Fruit fly (Drosophila melanogaster) whole organism, embryonic: ENCODE measurements around the gene MBD-like.
A peak's percentile ranks its signal among the peaks of the same experiment; 100 is the strongest.

Source experiments
- ATbp ChIP-seq: fragments of 200-800 bp; sonication (Bioruptor generic); optimal IDR thresholded peaks from 2 replicates; lab custom pipeline; 2017; ENCODE audit warnings: missing biosample characterization, mild to moderate bottlenecking, missing genetic modification characterization, missing genetic modification reagents
- Awh ChIP-seq: fragments of 200-800 bp; sonication (Bioruptor generic); IDR thresholded peaks from 2 replicates; pipeline ENCODE4, ENCODE4 v1.3.6; 2022; ENCODE audit warnings: missing biosample characterization, missing genetic modification characterization
- Bdp1 ChIP-seq: fragments of 200-800 bp; sonication (Bioruptor generic); optimal IDR thresholded peaks from 3 replicates; lab custom pipeline; 2016; ENCODE audit warnings: missing biosample characterization, missing genetic modification characterization
- Bteb2 ChIP-seq: fragments of 200-800 bp; sonication (Bioruptor generic); optimal IDR thresholded peaks from 2 replicates; lab custom pipeline; 2016; ENCODE audit warnings: missing biosample characterization, missing genetic modification characterization
- CG10274 ChIP-seq: fragments of 200-800 bp; sonication (Bioruptor generic); optimal IDR thresholded peaks from 3 replicates; lab custom pipeline; 2017; ENCODE audit warnings: missing biosample characterization, mild to moderate bottlenecking, missing genetic modification characterization
- CG10654 ChIP-seq: fragments of 200-800 bp; sonication (Bioruptor generic); optimal IDR thresholded peaks from 2 replicates; lab custom pipeline; 2016; ENCODE audit warnings: missing biosample characterization, missing genetic modification characterization
- CG11398 ChIP-seq: fragments of 200-800 bp; sonication (Bioruptor generic); optimal IDR thresholded peaks from 2 replicates; lab custom pipeline; 2016; ENCODE audit warnings: missing biosample characterization, missing genetic modification characterization
- CG11723 ChIP-seq: fragments of 200-800 bp; sonication (Bioruptor generic); optimal IDR thresholded peaks from 2 replicates; lab custom pipeline; 2017; ENCODE audit warnings: missing biosample characterization, mild to moderate bottlenecking, missing genetic modification characterization
- CG12942 ChIP-seq: fragments of 200-800 bp; sonication (Bioruptor generic); optimal IDR thresholded peaks from 3 replicates; lab custom pipeline; 2016; ENCODE audit warnings: missing biosample characterization, missing genetic modification characterization
- CG13123 ChIP-seq: fragments of 200-800 bp; sonication (Bioruptor generic); optimal IDR thresholded peaks from 2 replicates; lab custom pipeline; 2016; ENCODE audit warnings: missing biosample characterization, missing genetic modification characterization
- CG14667 ChIP-seq: fragments of 200-800 bp; sonication (Bioruptor generic); IDR thresholded peaks from 2 replicates; pipeline ENCODE4 v1.3.6; 2022; ENCODE audit warnings: missing biosample characterization, missing genetic modification characterization
- CG14860 ChIP-seq: fragments of 200-800 bp; sonication (Bioruptor generic); IDR thresholded peaks from 3 replicates; pipeline ENCODE4 v1.3.6; 2022; ENCODE audit warnings: missing biosample characterization, missing genetic modification characterization; ENCODE audit not compliant: partially characterized antibody
- CG15601 ChIP-seq: fragments of 200-800 bp; sonication (Bioruptor generic); optimal IDR thresholded peaks from 3 replicates; lab custom pipeline; 2019; ENCODE audit warnings: missing biosample characterization, mild to moderate bottlenecking, missing genetic modification characterization, moderate library complexity
- CG17361 ChIP-seq: fragments of 200-800 bp; sonication (Bioruptor generic); IDR thresholded peaks from 3 replicates; pipeline ENCODE4 v1.3.6; 2022; ENCODE audit warnings: missing biosample characterization, missing genetic modification characterization
- CG17612 ChIP-seq: fragments of 200-800 bp; sonication (Bioruptor generic); IDR thresholded peaks from 2 replicates; pipeline ENCODE4 v1.3.6; 2022; ENCODE audit warnings: missing biosample characterization, missing genetic modification characterization
- CG30431 ChIP-seq: fragments of 200-800 bp; sonication (Bioruptor generic); optimal IDR thresholded peaks from 2 replicates; lab custom pipeline; 2017; ENCODE audit warnings: missing biosample characterization, missing genetic modification characterization
- CG31441 ChIP-seq: fragments of 200-800 bp; sonication (Bioruptor generic); IDR thresholded peaks from 2 replicates; pipeline ENCODE4 v1.3.6; 2022; ENCODE audit warnings: missing biosample characterization, missing genetic modification characterization
- CG6254 ChIP-seq: fragments of 200-800 bp; sonication (Bioruptor generic); optimal IDR thresholded peaks from 3 replicates; lab custom pipeline; 2017; ENCODE audit warnings: mild to moderate bottlenecking, missing biosample characterization, missing genetic modification reagents, missing genetic modification characterization
- CG7357 ChIP-seq: fragments of 200-800 bp; sonication (Bioruptor generic); IDR thresholded peaks from 3 replicates; pipeline ENCODE4 v1.3.6; 2022; ENCODE audit warnings: missing biosample characterization, missing genetic modification characterization
- CG7963 ChIP-seq: fragments of 200-800 bp; sonication (Bioruptor generic); IDR thresholded peaks from 3 replicates; pipeline ENCODE4 v1.3.6; 2022; ENCODE audit warnings: missing biosample characterization, missing genetic modification characterization; ENCODE audit not compliant: partially characterized antibody
- CG8388 ChIP-seq: fragments of 200-800 bp; sonication (Bioruptor generic); optimal IDR thresholded peaks from 2 replicates; lab custom pipeline; 2019; ENCODE audit warnings: missing biosample characterization, mild to moderate bottlenecking, missing genetic modification characterization, moderate library complexity
- CG8765 ChIP-seq: fragments of 200-800 bp; sonication (Bioruptor generic); IDR thresholded peaks from 2 replicates; pipeline ENCODE4 v1.3.6; 2022; ENCODE audit warnings: missing biosample characterization, missing genetic modification characterization
- CG9437 ChIP-seq: fragments of 200-800 bp; sonication (Bioruptor generic); optimal IDR thresholded peaks from 2 replicates; lab custom pipeline; 2018; ENCODE audit warnings: missing biosample characterization, mild to moderate bottlenecking, missing genetic modification characterization
- Elba2 ChIP-seq: fragments of 200-800 bp; sonication (Bioruptor generic); optimal IDR thresholded peaks from 3 replicates; lab custom pipeline; 2016; ENCODE audit warnings: missing biosample characterization, missing genetic modification characterization
- Hmr ChIP-seq: fragments of 200-800 bp; sonication (Bioruptor generic); optimal IDR thresholded peaks from 3 replicates; lab custom pipeline; 2017; ENCODE audit warnings: mild to moderate bottlenecking, missing biosample characterization, missing genetic modification reagents, missing genetic modification characterization
- Hr78 ChIP-seq, 2 experiments: fragments of 200-800 bp in 1 of 2; fragments of >200 bp in 1 of 2; sonication (Bioruptor generic) in 1 of 2; optimal IDR thresholded peaks; 2 replicates each; lab custom pipeline; 2017 to 2019; ENCODE audit warnings: missing biosample characterization in 2 of 2, missing genetic modification characterization in 2 of 2, mild to moderate bottlenecking in 1 of 2, moderate library complexity in 1 of 2
- Jarid2 ChIP-seq: fragments of 200-800 bp; sonication (Bioruptor generic); optimal IDR thresholded peaks from 3 replicates; lab custom pipeline; 2017; ENCODE audit warnings: mild to moderate bottlenecking, missing biosample characterization, missing genetic modification reagents, missing genetic modification characterization
- Med ChIP-seq: fragments of 200-800 bp; sonication (Bioruptor generic); peaks from one replicate; lab custom pipeline; 2016; ENCODE audit warnings: missing biosample characterization, missing genetic modification characterization, mild to moderate bottlenecking, inconsistent platforms, moderate library complexity
- Mes4 ChIP-seq: fragments of 200-800 bp; sonication (Bioruptor generic); optimal IDR thresholded peaks from 2 replicates; lab custom pipeline; 2016; ENCODE audit warnings: missing biosample characterization, missing genetic modification characterization
- Rfx ChIP-seq: fragments of 200-800 bp; sonication (Bioruptor generic); IDR thresholded peaks from 2 replicates; pipeline ENCODE4 v1.3.6; 2022; ENCODE audit warnings: missing biosample characterization, missing genetic modification characterization
- Side ChIP-seq: fragments of 200-800 bp; sonication (Bioruptor generic); optimal IDR thresholded peaks from 2 replicates; lab custom pipeline; 2016; ENCODE audit warnings: missing biosample characterization, missing genetic modification characterization
- Sox102F ChIP-seq: fragments of 200-800 bp; sonication (Bioruptor generic); optimal IDR thresholded peaks from 2 replicates; lab custom pipeline; 2018; ENCODE audit warnings: missing biosample characterization, mild to moderate bottlenecking, missing genetic modification characterization, moderate library complexity
- Ssrp ChIP-seq: fragments of 200-800 bp; sonication (Bioruptor generic); optimal IDR thresholded peaks from 2 replicates; lab custom pipeline; 2018; ENCODE audit warnings: missing biosample characterization, mild to moderate bottlenecking, missing genetic modification characterization, moderate library complexity
- Trl ChIP-seq, 3 experiments: fragments of >200 bp in 2 of 3; fragments of 200-800 bp in 1 of 3; sonication (Bioruptor generic) in 1 of 3; optimal IDR thresholded peaks; 2 replicates in 1 of 3; 3 replicates in 2 of 3; lab custom pipeline; 2016 to 2017; ENCODE audit warnings: missing biosample characterization in 1 of 3, missing genetic modification characterization in 1 of 3
- Xbp1 ChIP-seq: fragments of 200-800 bp; sonication (Bioruptor generic); optimal IDR thresholded peaks from 3 replicates; lab custom pipeline; 2016; ENCODE audit warnings: missing biosample characterization, mild to moderate bottlenecking, missing genetic modification characterization
- ap ChIP-seq: fragments of 200-800 bp; sonication (Bioruptor generic); IDR thresholded peaks from 2 replicates; pipeline ENCODE4 v1.3.6; 2022; ENCODE audit warnings: missing biosample characterization, missing genetic modification characterization
- dysf ChIP-seq: fragments of 200-800 bp; sonication (Bioruptor generic); IDR thresholded peaks from 3 replicates; pipeline ENCODE4 v1.3.6; 2022; ENCODE audit warnings: missing biosample characterization, missing genetic modification characterization
- emc ChIP-seq: fragments of 200-800 bp; sonication (Bioruptor generic); optimal IDR thresholded peaks from 2 replicates; lab custom pipeline; 2016; ENCODE audit warnings: missing biosample characterization, missing genetic modification characterization
- eyg ChIP-seq: fragments of 200-800 bp; sonication (Bioruptor generic); optimal IDR thresholded peaks from 3 replicates; lab custom pipeline; 2016; ENCODE audit warnings: missing biosample characterization, missing genetic modification characterization
- fd96Cb ChIP-seq: fragments of 200-800 bp; sonication (Bioruptor generic); optimal IDR thresholded peaks from 2 replicates; lab custom pipeline; 2018; ENCODE audit warnings: missing biosample characterization, mild to moderate bottlenecking, missing genetic modification characterization, moderate library complexity
- gcm2 ChIP-seq: fragments of 200-800 bp; sonication (Bioruptor generic); optimal IDR thresholded peaks from 2 replicates; lab custom pipeline; 2016; ENCODE audit warnings: missing biosample characterization, missing genetic modification characterization
- grn ChIP-seq: fragments of 200-800 bp; sonication (Bioruptor generic); optimal IDR thresholded peaks from 3 replicates; lab custom pipeline; 2017; ENCODE audit warnings: missing biosample characterization, missing genetic modification characterization
- jing ChIP-seq: fragments of 200-800 bp; sonication (Bioruptor generic); optimal IDR thresholded peaks from 2 replicates; lab custom pipeline; 2018; ENCODE audit warnings: missing biosample characterization, mild to moderate bottlenecking, missing genetic modification characterization
- mirr ChIP-seq: fragments of 200-800 bp; sonication (Bioruptor generic); optimal IDR thresholded peaks from 3 replicates; lab custom pipeline; 2018; ENCODE audit warnings: missing biosample characterization, mild to moderate bottlenecking, missing genetic modification characterization
- onecut ChIP-seq: fragments of 200-800 bp; sonication (Bioruptor generic); IDR thresholded peaks from 2 replicates; pipeline ENCODE4 v1.3.6; 2022; ENCODE audit warnings: missing biosample characterization, missing genetic modification characterization
- psq ChIP-seq: fragments of 200-800 bp; sonication (Bioruptor generic); optimal IDR thresholded peaks from 2 replicates; lab custom pipeline; 2017; ENCODE audit warnings: missing biosample characterization, missing genetic modification characterization
- slbo ChIP-seq: fragments of 200-800 bp; sonication (Bioruptor generic); IDR thresholded peaks from 2 replicates; pipeline ENCODE4 v1.3.6; 2022; ENCODE audit warnings: missing biosample characterization, missing genetic modification characterization
- trh ChIP-seq: fragments of 200-800 bp; sonication (Bioruptor generic); optimal IDR thresholded peaks from 2 replicates; lab custom pipeline; 2016; ENCODE audit warnings: missing biosample characterization, missing genetic modification characterization
- zfh1 ChIP-seq: fragments of 200-800 bp; sonication (Bioruptor generic); IDR thresholded peaks from 3 replicates; pipeline ENCODE4 v1.3.6; 2022; ENCODE audit warnings: missing biosample characterization, missing genetic modification characterization

Gene MBD-like

dm6 chr3R:9563240-9563992 is 3.9 kb downstream of the MBD-like start, which contains the start of the genes CG9393 and Vps45 (continued):
- TF ChIP-seq Hmr (GFP tag; lab: Kevin White, UChicago), result no peak
- peak; percentile 84 for TF ChIP-seq grn (GFP tag; lab: Kevin White, UChicago)
- peak; percentile 49; the same call in 1 of the 2 replicates for TF ChIP-seq CG8765 (GFP tag; lab: Robert Waterston, UW)
- no peak for TF ChIP-seq CG10274
- TF ChIP-seq CG31441 (GFP tag; lab: Robert Waterston, UW), result no peak
- TF ChIP-seq CG30431 (GFP tag; lab: Kevin White, UChicago), result no peak
- TF ChIP-seq Ssrp, result peak; percentile 47
- TF ChIP-seq onecut (GFP tag; lab: Robert Waterston, UW), result 0 out of 2 replicates have a peak, but pooled peaks have one; percentile 18
- TF ChIP-seq Bdp1, result peak; percentile 48
- peak; percentile 76 for TF ChIP-seq slbo
- TF ChIP-seq Jarid2 (GFP tag; lab: Kevin White, UChicago), result no peak
- TF ChIP-seq CG12942 (GFP tag; lab: Kevin White, UChicago), result peak; percentile 61
- peak; percentile 90 for TF ChIP-seq Med (GFP tag; lab: Kevin White, UChicago)
- peak; percentile 29 for TF ChIP-seq mirr
- peak; percentile 59 for TF ChIP-seq CG10654 (GFP tag; lab: Kevin White, UChicago)
- no peak; the same call in 1 of the 2 replicates for TF ChIP-seq CG14667 (GFP tag; lab: Robert Waterston, UW)
- no peak for TF ChIP-seq Hr78 (GFP tag; optimal IDR thresholded peaks at IDR 0.05; lab: Kevin White, UChicago)
- peak; percentile 26 for TF ChIP-seq psq (GFP tag; lab: Kevin White, UChicago)
- TF ChIP-seq dysf (GFP tag; lab: Robert Waterston, UW), result 0 out of 3 replicates have a peak, but pooled peaks have one; percentile 16
- peak; percentile 13 for TF ChIP-seq Elba2 (GFP tag; lab: Kevin White, UChicago)
- TF ChIP-seq CG13123, result peak; percentile 52
- TF ChIP-seq CG17361 (GFP tag; lab: Robert Waterston, UW), result peak; percentile 79
- no peak for TF ChIP-seq CG11723 (GFP tag; lab: Kevin White, UChicago)
- TF ChIP-seq CG15601 (tag; lab: Kevin White, UChicago), result peak; percentile 64
- TF ChIP-seq Awh, result peak; percentile 6; the same call in 1 of the 2 replicates
- TF ChIP-seq eyg (GFP tag; lab: Kevin White, UChicago), result no peak
- TF ChIP-seq CG11398 (GFP tag; lab: Kevin White, UChicago), result peak; percentile 33
- TF ChIP-seq CG9437 (GFP tag; lab: Kevin White, UChicago), result peak; percentile 42
- peak; percentile 48 for TF ChIP-seq Bteb2 (GFP tag; lab: Kevin White, UChicago)
- no peak for TF ChIP-seq Sox102F
- TF ChIP-seq Side (GFP tag; lab: Kevin White, UChicago), result peak; percentile 23
- peak; percentile 87 for TF ChIP-seq CG7963
- TF ChIP-seq CG17612, result no peak
- no peak for TF ChIP-seq CG6254
- TF ChIP-seq zfh1 (GFP tag; lab: Robert Waterston, UW), result no peak
- TF ChIP-seq fd96Cb, result no peak
- peak; percentile 2 for TF ChIP-seq Mes4 (GFP tag; lab: Kevin White, UChicago)
- TF ChIP-seq emc, result peak; percentile 37
- TF ChIP-seq CG14860 (GFP tag; lab: Robert Waterston, UW), result peak; percentile 91
- no peak for TF ChIP-seq ATbp (GFP tag; lab: Kevin White, UChicago)
- TF ChIP-seq trh, result peak; percentile 16
- peak; percentile 64 for TF ChIP-seq Rfx
- no peak for TF ChIP-seq gcm2
- TF ChIP-seq CG8388, result no peak
- TF ChIP-seq jing (GFP tag; lab: Kevin White, UChicago), result no peak
- TF ChIP-seq ap, result no peak
- TF ChIP-seq Xbp1 (GFP tag; lab: Kevin White, UChicago), result peak; percentile 71
- TF ChIP-seq Trl (optimal IDR thresholded peaks at IDR 0.05; lab: Kevin White, UChicago), result no peak
- TF ChIP-seq Trl (GFP tag; optimal IDR thresholded peaks at IDR 0.05; lab: Kevin White, UChicago), result peak; percentile 64
- no peak for TF ChIP-seq CG7357 (GFP tag; lab: Robert Waterston, UW)
